Fruit fly (Drosophila melanogaster): ENCODE measurements around the gene CG13008.

The CG13008 gene

DNA sequence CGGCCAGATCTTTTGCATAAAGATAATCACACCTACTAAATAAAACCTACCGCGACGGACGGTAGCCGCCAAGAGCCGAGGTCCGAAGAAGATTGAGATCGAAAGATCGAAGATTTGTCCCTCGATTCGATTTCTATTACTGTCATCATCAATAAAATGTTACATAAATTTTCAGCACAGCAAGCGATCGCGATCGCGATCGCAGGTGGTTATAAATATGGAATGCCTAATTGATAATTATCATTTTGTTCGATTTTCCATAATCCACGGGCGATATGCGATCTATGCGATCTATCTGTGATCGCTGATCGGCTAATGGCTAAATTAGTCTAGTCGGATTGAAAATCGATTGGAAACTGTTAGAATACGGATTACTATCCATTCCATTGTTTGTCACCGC is 22.1 kb downstream of the CG13008 start:
- no peak for TF ChIP-seq brk (GFP tag; optimal IDR thresholded peaks at IDR 0.05)
- TF ChIP-seq dsf (GFP tag; optimal IDR thresholded peaks at IDR 0.05; ENCODE audit: borderline replicate concordance): no peak
- no peak for TF ChIP-seq dl (GFP tag; optimal IDR thresholded peaks at IDR 0.05; ENCODE audit: insufficient read depth in 1 of 2, partially characterized antibody in 2 of 2)
- TF ChIP-seq HLH106 (tag; optimal IDR thresholded peaks at IDR 0.05): no peak
- TF ChIP-seq Hnf4 (GFP tag; optimal IDR thresholded peaks at IDR 0.05): no peak
- TF ChIP-seq tai (GFP tag; optimal IDR thresholded peaks at IDR 0.05): no peak
- no peak for TF ChIP-seq foxo (GFP tag; optimal IDR thresholded peaks at IDR 0.05)

- TF ChIP-seq tai (GFP tag; optimal IDR thresholded peaks at IDR 0.05): no peak
Measured at dm6 chrX:16734647-16735046, 23.5 kb downstream of the CG13008 start, which contains the start of gene TwdlY. TSS of gene TwdlY (plus strand) at chrX:16734947.

dm6 chrX:16736180-16736579 is 25.1 kb downstream of the CG13008 start:
- TF ChIP-seq Rel (GFP tag; optimal IDR thresholded peaks at IDR 0.05) (no peak), Rel (tag; optimal IDR thresholded peaks at IDR 0.05) (no peak), GATAd (GFP tag; optimal IDR thresholded peaks at IDR 0.05) (no peak), Vsx2 (GFP tag; optimal IDR thresholded peaks at IDR 0.05; ENCODE audit: partially characterized antibody) (no peak), CrebA (GFP tag; optimal IDR thresholded peaks at IDR 0.05; ENCODE audit: borderline replicate concordance) (no peak), CG9705 (GFP tag; optimal IDR thresholded peaks at IDR 0.05) (no peak), tai (GFP tag; optimal IDR thresholded peaks at IDR 0.05) (no peak), CG32264 (GFP tag; optimal IDR thresholded peaks at IDR 0.05) (no peak), ey (GFP tag; optimal IDR thresholded peaks at IDR 0.05) (no peak), Dfd (GFP tag; optimal IDR thresholded peaks at IDR 0.05) (no peak), dl (GFP tag; optimal IDR thresholded peaks at IDR 0.05; ENCODE audit: insufficient read depth in 1 of 2, partially characterized antibody in 2 of 2) (no peak), Dif (GFP tag; optimal IDR thresholded peaks at IDR 0.05; ENCODE audit: partially characterized antibody) (no peak), Myc (optimal IDR thresholded peaks at IDR 0.05) (no peak), lola (GFP tag; optimal IDR thresholded peaks at IDR 0.05) (no peak), Hnf4 (GFP tag; optimal IDR thresholded peaks at IDR 0.05) (no peak), jim (GFP tag; optimal IDR thresholded peaks at IDR 0.05) (no peak), foxo (GFP tag; optimal IDR thresholded peaks at IDR 0.05) (no peak), psq (GFP tag; optimal IDR thresholded peaks at IDR 0.05) (no peak), OdsH (GFP tag; optimal IDR thresholded peaks at IDR 0.05) (no peak)

DNA sequence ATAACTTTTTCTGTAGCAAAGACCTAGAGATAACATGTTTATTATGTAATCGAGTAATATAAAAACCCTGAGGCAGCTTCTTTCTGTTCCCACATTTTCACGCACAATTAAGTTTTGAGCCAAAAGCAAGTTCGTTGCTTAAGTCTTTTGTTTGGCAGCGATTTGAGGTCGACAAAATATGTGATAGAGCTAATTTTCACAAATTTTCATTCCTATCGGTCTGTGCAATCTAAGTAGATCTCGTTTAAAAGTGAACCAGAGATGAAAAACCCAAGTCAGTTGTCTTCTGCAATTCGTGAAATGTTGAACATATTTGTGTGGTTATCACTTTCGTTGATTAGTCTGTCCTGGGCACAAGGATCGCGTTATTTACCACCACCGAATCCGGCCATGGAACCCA is 26.8 kb downstream of the CG13008 start, which contains the start of gene TwdlZ:
Gene TwdlZ, plus strand, starts transcription at position 301 of the 400 bp plus-strand sequence.
- TF ChIP-seq pan (optimal IDR thresholded peaks at IDR 0.05): no peak
- TF ChIP-seq GATAd (GFP tag; optimal IDR thresholded peaks at IDR 0.05): no peak
- no peak for TF ChIP-seq h (GFP tag; optimal IDR thresholded peaks at IDR 0.05)
- no peak for TF ChIP-seq dl (GFP tag; optimal IDR thresholded peaks at IDR 0.05; ENCODE audit: insufficient read depth in 1 of 2, partially characterized antibody in 2 of 2)
- TF ChIP-seq Vsx2 (GFP tag; optimal IDR thresholded peaks at IDR 0.05; ENCODE audit: partially characterized antibody): no peak
- TF ChIP-seq Hnf4 (GFP tag; optimal IDR thresholded peaks at IDR 0.05): no peak
- TF ChIP-seq Jra (GFP tag; optimal IDR thresholded peaks at IDR 0.05): no peak
- no peak for TF ChIP-seq HLH106 (tag; optimal IDR thresholded peaks at IDR 0.05)
- TF ChIP-seq woc (GFP tag; optimal IDR thresholded peaks at IDR 0.05): no peak
- TF ChIP-seq Dfd (GFP tag; optimal IDR thresholded peaks at IDR 0.05): no peak
- no peak for TF ChIP-seq ey (GFP tag; optimal IDR thresholded peaks at IDR 0.05)

DNA sequence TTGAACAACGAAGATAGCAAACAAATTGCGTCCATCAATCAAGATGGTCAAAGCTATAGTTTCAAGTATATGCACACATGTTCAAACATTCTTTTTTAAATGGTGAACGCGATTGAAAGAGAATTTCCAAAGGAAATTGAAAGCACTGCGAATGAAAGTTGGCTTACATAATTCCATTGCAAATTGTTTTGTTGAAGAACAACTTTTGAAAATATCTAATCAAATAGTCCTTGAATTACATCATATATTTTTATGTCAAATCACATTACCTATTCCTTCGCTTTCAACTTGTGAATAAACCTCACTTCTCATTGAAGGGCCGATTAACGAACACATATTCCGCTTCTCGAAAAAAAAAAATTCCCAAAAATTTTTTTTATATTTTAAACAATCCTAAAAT is 29.5 kb downstream of the CG13008 start, which contains the start of gene CG32568:
Gene CG32568, plus strand, starts transcription at position 301 of the 400 bp plus-strand sequence.
- TF ChIP-seq Dfd (GFP tag; optimal IDR thresholded peaks at IDR 0.05) (no peak), Mio (GFP tag; optimal IDR thresholded peaks at IDR 0.05) (no peak), h (GFP tag; optimal IDR thresholded peaks at IDR 0.05) (no peak)

DNA sequence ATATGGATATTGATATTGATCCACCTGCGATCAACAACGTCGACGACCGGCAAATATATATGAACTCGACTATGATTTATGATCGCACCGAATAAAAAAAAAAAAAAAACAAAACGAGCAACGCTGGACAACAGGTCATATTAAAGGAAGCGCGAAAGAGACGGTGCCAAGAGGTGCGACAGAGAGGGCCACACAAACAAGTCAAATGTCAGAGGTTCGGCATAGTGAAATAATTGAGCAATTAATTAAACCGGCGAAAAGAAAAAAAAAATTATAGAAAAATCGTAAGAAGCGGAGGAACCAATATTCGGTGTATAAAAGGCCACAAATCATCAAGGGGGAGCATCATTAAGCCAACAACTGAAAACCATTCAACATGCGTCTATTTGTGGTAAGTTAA is 31.4 kb downstream of the CG13008 start, which contains the start of gene Twdlalpha:
Gene Twdlalpha, plus strand, starts transcription at position 301 of the 400 bp plus-strand sequence.
- no peak for TF ChIP-seq CG32264 (GFP tag; optimal IDR thresholded peaks at IDR 0.05)
- no peak for TF ChIP-seq Vsx2 (GFP tag; optimal IDR thresholded peaks at IDR 0.05; ENCODE audit: partially characterized antibody)
- no peak for TF ChIP-seq sv (GFP tag; optimal IDR thresholded peaks at IDR 0.05)
- TF ChIP-seq woc (GFP tag; optimal IDR thresholded peaks at IDR 0.05): no peak
- TF ChIP-seq CG9705 (GFP tag; optimal IDR thresholded peaks at IDR 0.05): no peak
- TF ChIP-seq dmrt93B (GFP tag; optimal IDR thresholded peaks at IDR 0.05): no peak
- no peak for TF ChIP-seq Hr83 (GFP tag; optimal IDR thresholded peaks at IDR 0.05; ENCODE audit: poor library complexity, severe bottlenecking)
- no peak for TF ChIP-seq psq (GFP tag; optimal IDR thresholded peaks at IDR 0.05)
- TF ChIP-seq dl (GFP tag; optimal IDR thresholded peaks at IDR 0.05; ENCODE audit: insufficient read depth in 1 of 2, partially characterized antibody in 2 of 2): no peak
- TF ChIP-seq CrebA (GFP tag; optimal IDR thresholded peaks at IDR 0.05; ENCODE audit: borderline replicate concordance): no peak
- no peak for TF ChIP-seq h (GFP tag; optimal IDR thresholded peaks at IDR 0.05)
- TF ChIP-seq GATAd (GFP tag; optimal IDR thresholded peaks at IDR 0.05): no peak
- TF ChIP-seq Hr78 (GFP tag; optimal IDR thresholded peaks at IDR 0.05): no peak
- TF ChIP-seq fru (GFP tag; optimal IDR thresholded peaks at IDR 0.05): no peak
- no peak for TF ChIP-seq ey (GFP tag; optimal IDR thresholded peaks at IDR 0.05)
- no peak for TF ChIP-seq Jra (GFP tag; optimal IDR thresholded peaks at IDR 0.05)
- no peak for TF ChIP-seq OdsH (GFP tag; optimal IDR thresholded peaks at IDR 0.05)
